Worm (Caenorhabditis elegans) whole organism, L1 larva: Measurements from ENCODE around the gene F48G7.8.

Experiments used
- blmp-1 ChIP-seq: fragments of 150-350 bp; optimal IDR thresholded peaks from 2 replicates; lab custom pipeline; 2014; ENCODE audit warnings: missing biosample characterization, missing genetic modification characterization
- snu-23 ChIP-seq: sonication (generic microtip); optimal IDR thresholded peaks from 2 replicates; lab custom pipeline; 2016; ENCODE audit warnings: missing genetic modification characterization, missing compliant biosample characterization

The F48G7.8 gene

DNA sequence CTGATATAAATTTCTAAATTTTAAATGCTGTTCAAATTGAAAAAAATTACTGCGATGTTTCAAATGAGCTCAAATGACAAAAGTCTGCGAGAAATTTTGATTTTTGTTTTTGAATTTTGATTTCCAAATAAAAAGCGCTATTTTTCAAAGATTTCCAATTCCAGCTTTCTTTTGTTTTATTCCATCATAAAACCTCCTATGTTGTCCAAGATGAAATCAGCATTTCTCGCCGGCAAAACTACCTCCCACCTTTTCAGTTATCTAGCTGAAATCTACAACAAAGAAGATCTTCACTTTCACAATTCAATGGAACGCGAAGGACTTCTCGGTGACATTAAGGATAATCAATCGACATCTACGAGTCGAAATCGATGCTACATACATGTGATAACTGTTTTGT is 48.5 kb downstream of the F48G7.8 start, which contains the start of gene K06H6.4:
TSS of gene K06H6.4 (plus strand) at position 301 of the 400 bp plus-strand sequence.
- TF ChIP-seq snu-23 (no peak), blmp-1 (tag; lab: Kevin White, UChicago) (peak; percentile 29)
